Fruit fly (Drosophila melanogaster): ENCODE measurements around the gene brm.

DNA sequence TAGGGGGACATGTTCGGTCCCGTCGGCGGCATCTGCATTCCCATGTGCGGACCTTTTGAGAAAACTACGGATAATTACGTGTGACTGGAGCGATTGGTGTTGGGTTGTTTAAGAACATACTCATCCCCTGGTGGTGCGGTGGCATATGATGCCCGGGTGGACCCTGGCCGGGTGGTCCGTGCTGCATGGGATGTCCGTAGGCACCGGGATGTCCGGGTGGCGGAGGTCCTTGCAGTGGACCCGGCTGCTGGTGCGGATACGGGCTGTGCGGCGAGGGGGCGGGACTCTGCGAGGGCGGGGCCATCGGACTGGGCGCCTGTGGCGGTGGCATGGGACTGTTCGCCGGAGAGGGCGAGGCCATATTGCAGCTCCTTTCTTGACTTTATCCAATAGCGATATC, 521 bp downstream of the brm start:
- TF ChIP-seq EcR (GFP tag; optimal IDR thresholded peaks at IDR 0.05) (no peak), pan (optimal IDR thresholded peaks at IDR 0.05) (no peak), usp (GFP tag; optimal IDR thresholded peaks at IDR 0.05) (no peak)

Measured in whole organism.